Worm (Caenorhabditis elegans) whole organism, L4 larva: ENCODE data around the gene T06E8.2.

Experiments
- F10B5.3 ChIP-seq: sonication (generic microtip); optimal IDR thresholded peaks from 2 replicates; lab custom pipeline; 2016; ENCODE audit warnings: mild to moderate bottlenecking, missing genetic modification characterization, missing compliant biosample characterization
- F37D6.2 ChIP-seq: sonication (generic microtip); optimal IDR thresholded peaks from 2 replicates; lab custom pipeline; 2016; ENCODE audit warnings: mild to moderate bottlenecking, missing genetic modification characterization, missing compliant biosample characterization
- F49E8.2 ChIP-seq: sonication (generic microtip); optimal IDR thresholded peaks from 2 replicates; lab custom pipeline; 2016; ENCODE audit warnings: missing compliant biosample characterization, mild to moderate bottlenecking, missing genetic modification characterization, borderline replicate concordance
- T20F7.1 ChIP-seq: fragments of 200-800 bp; sonication (Bioruptor generic); optimal IDR thresholded peaks from 2 replicates; lab custom pipeline; 2018; ENCODE audit warnings: mild to moderate bottlenecking, missing genetic modification characterization, missing compliant biosample characterization
- ama-1 ChIP-seq: fragments of 150-350 bp; optimal IDR thresholded peaks from 2 replicates; lab custom pipeline; 2014; ENCODE audit warnings: inconsistent platforms, mixed read lengths
- ceh-82 ChIP-seq: sonication (generic microtip); optimal IDR thresholded peaks from 2 replicates; lab custom pipeline; 2017; ENCODE audit warnings: missing biosample characterization, missing genetic modification characterization
- ctbp-1 ChIP-seq: fragments of 200-800 bp; sonication (Bioruptor generic); IDR thresholded peaks from 2 replicates; pipeline ENCODE4 v1.3.6; 2022; ENCODE audit warnings: missing genetic modification reagents, missing genetic modification characterization, missing compliant biosample characterization
- dmd-6 ChIP-seq: fragments of 200-800 bp; sonication (Bioruptor generic); IDR thresholded peaks from 2 replicates; pipeline ENCODE4 v1.3.6; 2022; ENCODE audit warnings: missing genetic modification reagents, missing genetic modification characterization, missing compliant biosample characterization
- dmd-9 ChIP-seq: fragments of 200-800 bp; sonication (Bioruptor generic); IDR thresholded peaks from 2 replicates; pipeline ENCODE4 v1.3.6; 2022; ENCODE audit warnings: missing genetic modification reagents, missing genetic modification characterization, missing compliant biosample characterization
- dpl-1 ChIP-seq: fragments of 150-350 bp; optimal IDR thresholded peaks from 2 replicates; lab custom pipeline; 2014; ENCODE audit warnings: missing biosample characterization, missing genetic modification reagents, missing genetic modification characterization
- dve-1 ChIP-seq: sonication (generic microtip); optimal IDR thresholded peaks from 2 replicates; lab custom pipeline; 2017; ENCODE audit warnings: antibody characterized with exemption, mild to moderate bottlenecking, missing genetic modification characterization, missing compliant biosample characterization; ENCODE audit not compliant: insufficient read depth
- fkh-10 ChIP-seq: fragments of 150-350 bp; optimal IDR thresholded peaks from 2 replicates; lab custom pipeline; 2014; ENCODE audit warnings: missing biosample characterization, missing genetic modification reagents, missing genetic modification characterization
- hlh-11 ChIP-seq: fragments of 200-800 bp; sonication (Bioruptor generic); optimal IDR thresholded peaks from 2 replicates; lab custom pipeline; 2018; ENCODE audit warnings: mild to moderate bottlenecking, missing genetic modification characterization, missing compliant biosample characterization
- hlh-30 ChIP-seq: sonication (generic microtip); optimal IDR thresholded peaks from 2 replicates; lab custom pipeline; 2017; ENCODE audit warnings: antibody characterized with exemption, mild to moderate bottlenecking, missing genetic modification characterization, missing compliant biosample characterization; ENCODE audit not compliant: insufficient read depth
- jun-1 ChIP-seq: fragments of 150-350 bp; optimal IDR thresholded peaks from 2 replicates; lab custom pipeline; 2014; ENCODE audit warnings: missing biosample characterization, missing genetic modification reagents, missing genetic modification characterization
- lin-1 ChIP-seq: fragments of 200-800 bp; sonication (Bioruptor generic); IDR thresholded peaks from 2 replicates; pipeline ENCODE4 v1.3.6; 2022; ENCODE audit warnings: missing genetic modification reagents, missing genetic modification characterization, missing compliant biosample characterization
- lin-13 ChIP-seq: fragments of 150-350 bp; optimal IDR thresholded peaks from 2 replicates; lab custom pipeline; 2014; ENCODE audit warnings: missing biosample characterization, missing genetic modification reagents, missing genetic modification characterization
- lin-15B ChIP-seq: fragments of 150-350 bp; sonication (generic microtip); optimal IDR thresholded peaks from 3 replicates; lab custom pipeline; 2014; ENCODE audit warnings: missing biosample characterization, missing genetic modification characterization
- lin-29 ChIP-seq: fragments of 200-800 bp; sonication (Bioruptor generic); IDR thresholded peaks from 2 replicates; pipeline ENCODE4 v1.3.6; 2022; ENCODE audit warnings: missing genetic modification reagents, missing genetic modification characterization, missing compliant biosample characterization
- lsy-2 ChIP-seq, 2 experiments: fragments of 150-350 bp in 1 of 2; sonication (generic microtip) in 1 of 2; optimal IDR thresholded peaks; 2 replicates each; lab custom pipeline; 2014 to 2017; ENCODE audit warnings: missing biosample characterization in 2 of 2, missing genetic modification characterization in 2 of 2
- mdl-1 ChIP-seq, 2 experiments: fragments of 150-350 bp in 1 of 2; sonication (generic microtip) in 1 of 2; optimal IDR thresholded peaks; 2 replicates each; lab custom pipeline; 2014 to 2017; ENCODE audit warnings: missing biosample characterization in 2 of 2, missing genetic modification characterization in 2 of 2
- mep-1 ChIP-seq: fragments of 150-350 bp; sonication (generic microtip); optimal IDR thresholded peaks from 3 replicates; lab custom pipeline; 2014; ENCODE audit warnings: missing biosample characterization, missing genetic modification characterization
- mes-2 ChIP-seq: sonication (generic microtip); optimal IDR thresholded peaks from 2 replicates; lab custom pipeline; 2016; ENCODE audit warnings: missing genotype, mild to moderate bottlenecking, missing genetic modification characterization, missing compliant biosample characterization; ENCODE audit not compliant: poor library complexity, severe bottlenecking
- mxl-3 ChIP-seq: fragments of 200-800 bp; sonication (Bioruptor generic); optimal IDR thresholded peaks from 2 replicates; lab custom pipeline; 2018; ENCODE audit warnings: mild to moderate bottlenecking, missing genetic modification characterization, missing compliant biosample characterization
- nhr-102 ChIP-seq: sonication (generic microtip); optimal IDR thresholded peaks from 2 replicates; lab custom pipeline; 2016; ENCODE audit warnings: mild to moderate bottlenecking, missing genetic modification characterization, moderate library complexity, missing compliant biosample characterization
- nhr-11 ChIP-seq: fragments of 150-350 bp; optimal IDR thresholded peaks from 2 replicates; lab custom pipeline; 2014; ENCODE audit warnings: missing biosample characterization, missing genetic modification characterization
- nhr-237 ChIP-seq: sonication (generic microtip); optimal IDR thresholded peaks from 2 replicates; lab custom pipeline; 2017; ENCODE audit warnings: missing biosample characterization, missing genetic modification characterization
- nhr-25 ChIP-seq: sonication (generic microtip); optimal IDR thresholded peaks from 2 replicates; lab custom pipeline; 2017; ENCODE audit warnings: missing genetic modification characterization, mild to moderate bottlenecking, missing compliant biosample characterization, antibody characterized with exemption, moderate library complexity, borderline replicate concordance; ENCODE audit not compliant: insufficient read depth
- nhr-28 ChIP-seq: fragments of 150-350 bp; optimal IDR thresholded peaks from 2 replicates; lab custom pipeline; 2014; ENCODE audit warnings: missing biosample characterization, missing genetic modification characterization
- nhr-48 ChIP-seq: sonication (generic microtip); optimal IDR thresholded peaks from 2 replicates; lab custom pipeline; 2016; ENCODE audit warnings: mild to moderate bottlenecking, missing genetic modification characterization, missing compliant biosample characterization
- nhr-76 ChIP-seq: fragments of 150-350 bp; optimal IDR thresholded peaks from 2 replicates; lab custom pipeline; 2014; ENCODE audit warnings: missing biosample characterization, missing genetic modification characterization
- pha-4 ChIP-seq, 2 experiments: fragments of 150-350 bp in 1 of 2; fragments of 200-800 bp in 1 of 2; sonication (Bioruptor generic) in 1 of 2; IDR thresholded peaks in 1 of 2; optimal IDR thresholded peaks in 1 of 2; 2 replicates each; pipeline versions ENCODE4 v1.3.6 to Lab custom; 2014 to 2022; ENCODE audit warnings: missing genetic modification characterization in 2 of 2, missing genetic modification reagents in 2 of 2, missing biosample characterization in 1 of 2, missing compliant biosample characterization in 1 of 2
- php-3 ChIP-seq: fragments of 200-800 bp; sonication (Bioruptor generic); IDR thresholded peaks from 2 replicates; pipeline ENCODE4 v1.3.6; 2022; ENCODE audit warnings: missing genetic modification reagents, missing genetic modification characterization, missing compliant biosample characterization
- pqm-1 ChIP-seq: sonication (generic microtip); optimal IDR thresholded peaks from 2 replicates; lab custom pipeline; 2017; ENCODE audit warnings: missing biosample characterization, missing genetic modification characterization
- rbr-2 ChIP-seq: sonication (generic microtip); optimal IDR thresholded peaks from 2 replicates; lab custom pipeline; 2016; ENCODE audit warnings: missing genotype, missing genetic modification characterization, missing compliant biosample characterization
- tag-97 ChIP-seq: fragments of 200-800 bp; sonication (Bioruptor generic); IDR thresholded peaks from 2 replicates; pipeline ENCODE4 v1.3.6; 2022; ENCODE audit warnings: missing genetic modification characterization, missing compliant biosample characterization
- tra-1 ChIP-seq: fragments of 200-800 bp; sonication (Bioruptor generic); IDR thresholded peaks from 2 replicates; pipeline ENCODE4 v1.3.6; 2022; ENCODE audit warnings: missing genetic modification reagents, missing genetic modification characterization, missing compliant biosample characterization
- unc-39 ChIP-seq: sonication (generic microtip); optimal IDR thresholded peaks from 2 replicates; lab custom pipeline; 2017; ENCODE audit warnings: missing biosample characterization, missing genetic modification characterization
- ztf-11 ChIP-seq: fragments of 150-350 bp; optimal IDR thresholded peaks from 2 replicates; lab custom pipeline; 2014; ENCODE audit warnings: missing biosample characterization, missing genetic modification characterization
- ztf-7 ChIP-seq: fragments of 150-350 bp; optimal IDR thresholded peaks from 2 replicates; lab custom pipeline; 2014; ENCODE audit warnings: missing biosample characterization, missing genetic modification characterization

T06E8.2 gene

DNA sequence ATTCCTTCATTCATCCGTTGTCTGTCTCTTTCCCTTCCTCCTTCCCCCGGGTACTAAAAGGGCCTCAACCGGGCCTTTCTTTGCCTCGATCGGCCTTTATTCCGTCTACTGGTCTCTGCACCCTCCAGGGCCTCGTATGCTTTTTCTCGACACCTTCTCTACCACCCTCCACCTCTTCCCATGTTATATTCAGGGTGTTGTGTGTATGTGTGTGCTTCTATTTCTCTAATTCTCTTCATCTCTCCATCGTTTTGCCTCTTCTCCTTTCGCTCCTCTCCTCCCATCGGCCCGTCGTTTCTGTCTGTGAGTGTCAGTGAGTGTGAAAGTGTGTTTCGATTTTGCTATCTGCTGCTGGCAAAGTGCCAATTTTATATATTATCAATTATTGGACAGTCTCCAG lies 3.6 kb upstream of the T06E8.2 start (continued):
- TF ChIP-seq pha-4 (GFP tag; IDR thresholded peaks at IDR 0.05; lab: Robert Waterston, UW) = peak; percentile 25; the same call in 1 of the 2 replicates
- peak; percentile 22 for TF ChIP-seq pha-4 (tag; optimal IDR thresholded peaks at IDR 0.05; lab: Kevin White, UChicago)
- TF ChIP-seq hlh-11 (tag; lab: Kevin White, UChicago) = peak; percentile 91
- TF ChIP-seq rbr-2 = peak; percentile 77
- TF ChIP-seq jun-1 (tag; lab: Kevin White, UChicago) = peak; percentile 55
- peak; percentile 31 for TF ChIP-seq ztf-7 (tag; lab: Kevin White, UChicago)
- TF ChIP-seq nhr-48 (tag; lab: Kevin White, UChicago) = peak; percentile 59
- no peak for TF ChIP-seq F10B5.3 (tag; lab: Kevin White, UChicago)
- TF ChIP-seq lin-13 (GFP tag; lab: Kevin White, UChicago) = peak; percentile 70
- peak; percentile 82 for TF ChIP-seq mes-2 (tag; lab: Kevin White, UChicago)
- TF ChIP-seq nhr-28 (tag; lab: Kevin White, UChicago) = peak; percentile 90
- peak; percentile 60; the same call in 1 of the 2 replicates for TF ChIP-seq ctbp-1 (GFP tag; lab: Robert Waterston, UW)
- TF ChIP-seq dpl-1 (GFP tag; lab: Kevin White, UChicago) = peak; percentile 30
- TF ChIP-seq nhr-25 (tag; lab: Kevin White, UChicago) = peak; percentile 1
- TF ChIP-seq nhr-237 = no peak
- peak; percentile 88 for TF ChIP-seq dmd-6 (GFP tag; lab: Robert Waterston, UW)

DNA sequence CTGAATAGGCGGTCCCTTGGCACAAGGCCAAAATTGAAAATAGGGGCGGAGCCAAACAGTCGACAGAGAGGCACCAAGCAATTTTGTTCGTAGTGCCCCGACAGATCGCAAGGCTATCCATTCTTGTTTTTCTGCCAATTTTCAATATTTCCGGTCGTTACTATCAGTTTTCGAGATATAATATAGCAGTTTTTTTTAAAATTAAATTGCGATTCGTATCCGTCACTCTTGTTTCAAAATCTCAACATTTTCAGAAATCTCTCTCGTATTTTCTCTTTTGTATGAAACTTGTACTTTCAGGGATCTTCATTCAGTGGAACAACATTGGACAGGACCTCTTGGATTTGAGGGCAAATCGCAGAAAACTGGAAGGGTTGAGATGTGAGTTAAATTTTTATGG lies 827 bp upstream of the T06E8.2 start, which contains the start of gene F57A8.1:
Gene F57A8.1 (plus strand): TSS at position 301 of the 400 bp plus-strand sequence.
- TF ChIP-seq ama-1 (lab: Kevin White, UChicago) (no peak), ztf-11 (tag; lab: Kevin White, UChicago) (no peak), dpl-1 (GFP tag; lab: Kevin White, UChicago) (no peak), dmd-9 (no peak), unc-39 (tag; lab: Kevin White, UChicago) (no peak), tag-97 (GFP tag; lab: Robert Waterston, UW) (no peak), mxl-3 (GFP tag; lab: Kevin White, UChicago) (no peak), mes-2 (tag; lab: Kevin White, UChicago) (no peak)

DNA sequence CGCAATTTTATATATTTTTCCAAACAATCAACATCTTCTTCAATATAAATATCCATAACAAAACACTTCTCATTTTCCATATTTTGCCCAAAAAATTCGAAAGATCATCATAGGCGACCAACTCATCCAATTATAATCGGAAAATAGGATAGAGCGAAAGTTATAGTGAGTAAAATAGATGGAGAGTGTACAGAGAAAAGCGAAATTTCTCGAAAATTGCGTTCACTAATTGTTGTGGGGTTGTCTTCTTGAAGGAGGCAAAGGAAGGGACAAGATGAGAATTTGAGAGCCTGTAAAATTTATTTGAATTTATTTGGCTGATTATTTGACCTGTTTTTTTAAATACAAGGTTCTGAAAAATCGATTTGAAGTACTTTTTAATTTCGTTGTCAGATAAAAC lies 627 bp downstream of the T06E8.2 start:
- TF ChIP-seq lin-15B (tag; lab: Kevin White, UChicago) (no peak), rbr-2 (peak; percentile 5)

DNA sequence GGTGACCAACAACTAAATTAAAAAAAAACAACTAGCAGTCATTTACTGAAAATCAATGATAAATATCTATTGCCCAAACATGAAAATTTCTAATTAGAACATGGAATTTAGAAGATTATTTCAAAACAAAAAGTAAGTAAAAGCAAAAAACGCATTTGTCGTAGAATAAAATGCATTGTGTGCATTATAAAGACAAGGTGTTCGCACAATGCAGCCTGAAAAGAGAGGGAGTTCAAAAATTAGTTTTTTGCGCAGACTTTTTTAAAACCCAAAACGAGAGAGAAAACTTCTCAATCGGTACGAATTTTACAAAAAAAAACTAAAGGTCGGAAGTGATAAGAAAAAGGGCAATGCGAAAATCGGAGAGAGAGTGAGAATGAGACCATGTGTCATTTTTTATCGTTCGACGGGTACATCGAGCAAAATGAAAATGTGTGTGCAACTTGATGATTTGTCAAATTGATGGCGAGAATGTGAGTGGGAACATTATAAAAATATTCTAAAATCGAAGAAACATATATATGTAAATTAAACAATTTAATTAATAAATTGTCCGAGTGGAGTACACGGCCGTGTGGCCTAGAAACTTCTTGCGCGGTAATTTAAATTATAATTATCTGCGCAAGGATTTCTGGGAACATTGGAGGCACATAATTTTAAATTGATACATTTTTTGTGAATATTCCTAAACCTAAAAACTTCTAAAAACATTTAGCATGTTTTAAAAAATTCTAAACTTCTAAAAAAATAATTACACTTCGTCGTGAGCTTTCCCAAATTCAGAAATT lies 4.6 kb downstream of the T06E8.2 start:
- TF ChIP-seq mdl-1 (tag; optimal IDR thresholded peaks at IDR 0.05; lab: Kevin White, UChicago) (peak in 1 of 2 experiments; percentile 47), pqm-1 (tag; lab: Kevin White, UChicago) (peak; percentile 55), nhr-11 (tag; lab: Kevin White, UChicago) (no peak), lin-29 (GFP tag; lab: Robert Waterston, UW) (0 out of 2 replicates have a peak, but pooled peaks have one; percentile 13), ceh-82 (no peak), mep-1 (tag; lab: Kevin White, UChicago) (peak; percentile 24), mxl-3 (GFP tag; lab: Kevin White, UChicago) (peak; percentile 73), hlh-11 (tag; lab: Kevin White, UChicago) (peak; percentile 54), dpl-1 (GFP tag; lab: Kevin White, UChicago) (peak; percentile 88), dve-1 (tag; lab: Kevin White, UChicago) (peak; percentile 43), F49E8.2 (tag; lab: Kevin White, UChicago) (peak; percentile 16), nhr-76 (no peak), mes-2 (tag; lab: Kevin White, UChicago) (peak; percentile 87), nhr-237 (no peak), hlh-30 (peak; percentile 50), nhr-48 (tag; lab: Kevin White, UChicago) (peak; percentile 8), lin-1 (GFP tag; lab: Robert Waterston, UW) (0 out of 2 replicates have a peak, but pooled peaks have one; percentile 45), tra-1 (GFP tag; lab: Robert Waterston, UW) (0 out of 2 replicates have a peak, but pooled peaks have one; percentile 32), F37D6.2 (tag; lab: Kevin White, UChicago) (no peak), fkh-10 (GFP tag; lab: Kevin White, UChicago) (no peak), dmd-6 (GFP tag; lab: Robert Waterston, UW) (peak; percentile 82), lsy-2 (tag; optimal IDR thresholded peaks at IDR 0.05; lab: Kevin White, UChicago) (peak in 1 of 2 experiments; percentile 48), php-3 (GFP tag; lab: Robert Waterston, UW) (no peak), nhr-28 (tag; lab: Kevin White, UChicago) (peak; percentile 81), nhr-102 (tag; lab: Kevin White, UChicago) (peak; percentile 31), T20F7.1 (GFP tag; lab: Kevin White, UChicago) (no peak)
